Worm (Caenorhabditis elegans): ENCODE results near the gene tmed-10.
A peak's percentile ranks its signal among the peaks of the same experiment; 100 is the strongest.

Gene tmed-10

ce11 chrV:11321719-11322118, 5.0 kb downstream of the tmed-10 start, which contains the start of gene F47G9.4:
Gene F47G9.4 (minus strand): TSS chrV:11321816.
- no peak for TF ChIP-seq klf-2 (GFP tag; conservative IDR thresholded peaks at IDR 0.05)
- TF ChIP-seq cog-1 (tag; optimal IDR thresholded peaks at IDR 0.05), result no peak
- TF ChIP-seq med-1 (GFP tag; optimal IDR thresholded peaks at IDR 0.05; ENCODE audit: insufficient read depth), result no peak
- no peak for TF ChIP-seq T22C8.4 (GFP tag; IDR thresholded peaks at IDR 0.05)
- TF ChIP-seq ztf-23 (GFP tag; IDR thresholded peaks at IDR 0.05), result no peak
- TF ChIP-seq tab-1 (GFP tag; IDR thresholded peaks at IDR 0.05), result no peak
- TF ChIP-seq ref-1 (GFP tag; conservative IDR thresholded peaks at IDR 0.05), result no peak
- no peak for TF ChIP-seq flt-1 (GFP tag; IDR thresholded peaks at IDR 0.05)
- TF ChIP-seq ztf-29 (GFP tag; IDR thresholded peaks at IDR 0.05), result no peak

DNA sequence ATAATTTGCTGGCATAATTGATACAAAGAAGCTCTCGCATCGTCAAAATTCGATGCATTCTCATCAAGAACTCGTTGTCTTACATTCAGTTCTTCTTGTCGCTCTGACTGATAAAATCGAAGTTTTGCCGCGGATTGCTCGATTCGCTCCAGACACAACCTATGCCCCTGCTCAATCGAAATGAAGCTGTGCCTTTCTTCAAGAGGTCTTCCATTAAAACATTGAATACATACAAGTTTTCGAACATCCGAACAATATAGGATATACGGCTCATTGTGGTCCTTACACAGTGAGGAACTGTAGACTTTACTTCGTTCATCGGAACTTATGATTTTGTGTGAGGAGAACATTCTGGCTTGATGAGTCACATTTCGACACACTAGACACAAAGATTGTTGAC, 5.9 kb downstream of the tmed-10 start:
- TF ChIP-seq ztf-23 (GFP tag; IDR thresholded peaks at IDR 0.05) (no peak), T22C8.4 (GFP tag; IDR thresholded peaks at IDR 0.05) (no peak), tab-1 (GFP tag; IDR thresholded peaks at IDR 0.05) (no peak), ref-1 (GFP tag; conservative IDR thresholded peaks at IDR 0.05) (no peak), med-1 (GFP tag; optimal IDR thresholded peaks at IDR 0.05; ENCODE audit: insufficient read depth) (no peak), flt-1 (GFP tag; IDR thresholded peaks at IDR 0.05) (no peak), ztf-29 (GFP tag; IDR thresholded peaks at IDR 0.05) (no peak), klf-2 (GFP tag; conservative IDR thresholded peaks at IDR 0.05) (no peak), cog-1 (tag; optimal IDR thresholded peaks at IDR 0.05) (no peak)

DNA sequence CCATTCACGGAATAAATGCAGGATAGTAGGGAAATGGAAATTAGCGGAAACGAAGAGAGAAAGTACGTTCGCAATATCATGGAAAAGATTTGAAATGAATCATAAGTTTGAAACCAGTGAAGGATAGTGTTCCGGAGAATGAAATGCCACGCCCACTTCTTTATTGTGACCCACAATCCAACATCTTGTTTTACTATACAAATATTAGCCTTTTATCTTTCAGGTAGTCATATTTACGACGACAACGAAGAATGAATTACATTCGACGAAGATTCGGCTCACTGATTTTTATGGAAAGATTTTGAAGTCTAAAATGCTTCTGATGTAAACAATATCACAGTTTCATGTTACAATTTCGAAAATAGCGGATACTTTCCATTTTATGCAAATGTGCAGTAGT, 10.0 kb downstream of the tmed-10 start, which contains the start of gene cutl-18:
Gene cutl-18, minus strand, starts transcription at position 101 of the 400 bp plus-strand sequence.
- TF ChIP-seq ztf-23 (GFP tag; IDR thresholded peaks at IDR 0.05), result no peak
- no peak for TF ChIP-seq ztf-29 (GFP tag; IDR thresholded peaks at IDR 0.05)
- no peak for TF ChIP-seq cog-1 (tag; optimal IDR thresholded peaks at IDR 0.05)
- TF ChIP-seq ref-1 (GFP tag; conservative IDR thresholded peaks at IDR 0.05), result no peak
- TF ChIP-seq tab-1 (GFP tag; IDR thresholded peaks at IDR 0.05), result no peak
- no peak for TF ChIP-seq flt-1 (GFP tag; IDR thresholded peaks at IDR 0.05)
- no peak for TF ChIP-seq med-1 (GFP tag; optimal IDR thresholded peaks at IDR 0.05; ENCODE audit: insufficient read depth)
- no peak for TF ChIP-seq T22C8.4 (GFP tag; IDR thresholded peaks at IDR 0.05)
- no peak for TF ChIP-seq klf-2 (GFP tag; conservative IDR thresholded peaks at IDR 0.05)

DNA sequence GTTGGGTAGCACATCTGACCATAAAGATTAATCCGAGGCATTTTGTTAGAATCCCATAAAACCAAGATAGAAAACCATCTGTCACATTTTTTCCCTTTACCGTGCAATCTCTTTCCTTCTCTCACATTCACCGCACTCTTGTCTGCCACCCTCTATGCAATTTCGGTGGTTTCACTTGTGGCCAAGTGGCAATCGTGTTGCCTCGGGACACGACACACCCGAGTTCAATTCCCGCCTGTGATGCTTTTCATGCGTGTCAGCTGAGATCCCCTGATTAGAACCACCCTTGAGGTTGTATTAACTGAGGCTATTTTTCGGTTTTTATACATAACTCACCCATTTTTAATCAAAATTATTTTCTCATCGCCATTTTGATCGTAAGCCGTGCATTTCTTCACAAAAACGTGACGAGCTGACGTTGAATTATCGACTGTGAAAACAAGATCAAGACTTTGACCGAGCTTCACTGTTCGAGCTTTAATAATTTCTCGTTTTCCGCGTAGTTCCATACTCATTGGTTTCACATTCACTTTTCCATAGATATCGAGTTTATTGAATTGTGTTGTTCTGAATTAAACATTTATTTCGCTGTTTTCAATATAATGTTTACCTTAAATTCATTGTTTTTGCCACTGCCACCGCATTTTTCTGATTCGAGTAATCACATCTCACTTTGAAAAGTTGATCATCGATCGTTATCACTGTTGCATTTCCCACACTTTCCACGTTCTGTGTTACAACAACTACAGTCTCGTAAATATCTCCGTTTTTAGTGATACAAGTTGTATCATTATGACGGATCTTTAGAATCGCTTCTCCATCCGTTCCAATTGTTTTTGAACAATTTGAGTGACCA, 12.5 kb downstream of the tmed-10 start:
- TF ChIP-seq cog-1 (tag; optimal IDR thresholded peaks at IDR 0.05), result peak; percentile 98
- TF ChIP-seq ztf-23 (GFP tag; IDR thresholded peaks at IDR 0.05), result peak; percentile 99
- TF ChIP-seq T22C8.4 (GFP tag; IDR thresholded peaks at IDR 0.05), result peak; percentile 99
- peak; percentile 100 for TF ChIP-seq ztf-29 (GFP tag; IDR thresholded peaks at IDR 0.05)
- TF ChIP-seq tab-1 (GFP tag; IDR thresholded peaks at IDR 0.05), result peak; percentile 100
- peak; percentile 100 for TF ChIP-seq klf-2 (GFP tag; conservative IDR thresholded peaks at IDR 0.05)
- TF ChIP-seq ref-1 (GFP tag; conservative IDR thresholded peaks at IDR 0.05), result peak; percentile 99
- TF ChIP-seq flt-1 (GFP tag; IDR thresholded peaks at IDR 0.05), result peak; percentile 99
- peak; percentile 96 for TF ChIP-seq med-1 (GFP tag; optimal IDR thresholded peaks at IDR 0.05; ENCODE audit: insufficient read depth)

- TF ChIP-seq klf-2 (GFP tag; conservative IDR thresholded peaks at IDR 0.05) (no peak), med-1 (GFP tag; optimal IDR thresholded peaks at IDR 0.05; ENCODE audit: insufficient read depth) (no peak), tab-1 (GFP tag; IDR thresholded peaks at IDR 0.05) (no peak), ztf-29 (GFP tag; IDR thresholded peaks at IDR 0.05) (no peak), ref-1 (GFP tag; conservative IDR thresholded peaks at IDR 0.05) (no peak), T22C8.4 (GFP tag; IDR thresholded peaks at IDR 0.05) (no peak), ztf-23 (GFP tag; IDR thresholded peaks at IDR 0.05) (no peak), flt-1 (GFP tag; IDR thresholded peaks at IDR 0.05) (no peak), cog-1 (tag; optimal IDR thresholded peaks at IDR 0.05) (no peak)
Measured at ce11 chrV:11312904-11313303, 13.9 kb downstream of the tmed-10 start.

DNA sequence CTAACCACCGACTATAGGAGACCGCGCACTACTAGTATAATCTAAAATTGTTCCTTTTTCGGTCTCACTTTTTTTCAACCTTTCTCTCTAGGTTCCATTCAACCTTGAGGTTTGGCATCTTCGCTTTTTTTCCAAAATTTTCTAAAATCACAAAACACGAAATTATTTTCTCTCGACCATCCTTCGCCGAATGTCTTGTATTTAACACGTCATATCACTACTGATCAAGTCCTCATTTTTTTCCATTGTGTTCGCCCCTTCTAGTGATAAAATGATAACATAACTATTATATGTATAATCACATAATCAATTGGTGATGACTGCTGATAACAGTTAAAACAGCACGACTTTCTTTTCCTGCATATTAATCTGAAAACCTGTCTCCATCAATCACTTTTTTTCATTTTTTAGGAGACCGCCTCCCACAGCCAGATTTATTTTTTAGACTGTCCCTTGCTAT, 15.7 kb downstream of the tmed-10 start, which contains the start of gene T03F7.7:
Gene T03F7.7, plus strand, starts transcription at position 410 of the 460 bp plus-strand sequence.
- TF ChIP-seq ztf-23 (GFP tag; IDR thresholded peaks at IDR 0.05) (no peak), T22C8.4 (GFP tag; IDR thresholded peaks at IDR 0.05) (no peak), ref-1 (GFP tag; conservative IDR thresholded peaks at IDR 0.05) (no peak), ztf-29 (GFP tag; IDR thresholded peaks at IDR 0.05) (no peak), flt-1 (GFP tag; IDR thresholded peaks at IDR 0.05) (no peak), tab-1 (GFP tag; IDR thresholded peaks at IDR 0.05) (no peak), cog-1 (tag; optimal IDR thresholded peaks at IDR 0.05) (no peak), med-1 (GFP tag; optimal IDR thresholded peaks at IDR 0.05; ENCODE audit: insufficient read depth) (no peak), klf-2 (GFP tag; conservative IDR thresholded peaks at IDR 0.05) (no peak)

- TF ChIP-seq klf-2 (GFP tag; conservative IDR thresholded peaks at IDR 0.05), result no peak
- TF ChIP-seq tab-1 (GFP tag; IDR thresholded peaks at IDR 0.05), result no peak
- no peak for TF ChIP-seq T22C8.4 (GFP tag; IDR thresholded peaks at IDR 0.05)
- no peak for TF ChIP-seq ref-1 (GFP tag; conservative IDR thresholded peaks at IDR 0.05)
- TF ChIP-seq cog-1 (tag; optimal IDR thresholded peaks at IDR 0.05), result no peak
- no peak for TF ChIP-seq flt-1 (GFP tag; IDR thresholded peaks at IDR 0.05)
Measured at ce11 chrV:11308915-11309314, 17.8 kb downstream of the tmed-10 start.

- TF ChIP-seq flt-1 (GFP tag; IDR thresholded peaks at IDR 0.05), result no peak
- TF ChIP-seq med-1 (GFP tag; optimal IDR thresholded peaks at IDR 0.05; ENCODE audit: insufficient read depth), result no peak
- TF ChIP-seq tab-1 (GFP tag; IDR thresholded peaks at IDR 0.05), result no peak
- no peak for TF ChIP-seq ref-1 (GFP tag; conservative IDR thresholded peaks at IDR 0.05)
- TF ChIP-seq ztf-29 (GFP tag; IDR thresholded peaks at IDR 0.05), result no peak
- TF ChIP-seq klf-2 (GFP tag; conservative IDR thresholded peaks at IDR 0.05), result no peak
- TF ChIP-seq T22C8.4 (GFP tag; IDR thresholded peaks at IDR 0.05), result no peak
- TF ChIP-seq cog-1 (tag; optimal IDR thresholded peaks at IDR 0.05), result no peak
- TF ChIP-seq ztf-23 (GFP tag; IDR thresholded peaks at IDR 0.05), result no peak
Measured at ce11 chrV:11308346-11308745, 18.4 kb downstream of the tmed-10 start, which contains the start of gene snf-11. Gene snf-11 (minus strand): TSS chrV:11308446.

DNA sequence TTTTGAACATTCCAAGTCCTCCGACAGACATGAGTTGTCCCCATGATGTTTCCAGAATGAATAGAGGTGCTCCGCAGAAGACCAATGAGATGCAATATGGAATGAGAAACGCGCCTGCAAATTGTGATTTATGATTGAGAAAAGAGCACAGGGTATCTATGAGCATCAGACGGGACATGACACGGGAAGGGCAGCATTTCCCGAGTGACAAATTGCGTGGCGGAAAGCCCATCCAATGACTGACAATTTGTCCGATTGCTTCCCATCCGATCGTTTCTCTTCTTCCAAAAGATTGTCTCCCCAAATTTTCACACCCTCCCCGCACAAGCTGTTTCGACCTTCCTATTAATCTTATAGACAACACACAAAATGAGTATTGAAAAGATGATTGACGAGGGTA, 19.0 kb downstream of the tmed-10 start:
- TF ChIP-seq T22C8.4 (GFP tag; IDR thresholded peaks at IDR 0.05) (no peak), ztf-23 (GFP tag; IDR thresholded peaks at IDR 0.05) (no peak), tab-1 (GFP tag; IDR thresholded peaks at IDR 0.05) (no peak), ref-1 (GFP tag; conservative IDR thresholded peaks at IDR 0.05) (no peak), med-1 (GFP tag; optimal IDR thresholded peaks at IDR 0.05; ENCODE audit: insufficient read depth) (no peak), klf-2 (GFP tag; conservative IDR thresholded peaks at IDR 0.05) (no peak), flt-1 (GFP tag; IDR thresholded peaks at IDR 0.05) (no peak), ztf-29 (GFP tag; IDR thresholded peaks at IDR 0.05) (no peak), cog-1 (tag; optimal IDR thresholded peaks at IDR 0.05) (no peak)
